Worm (Caenorhabditis elegans) whole organism, young adult: ENCODE measurements around the gene dnj-13.

ENCODE experiments used
- B0035.1 ChIP-seq: sonication (generic microtip); optimal IDR thresholded peaks from 2 replicates; lab custom pipeline; 2016; ENCODE audit warnings: missing genetic modification characterization, mild to moderate bottlenecking, missing compliant biosample characterization, missing genotype, missing genetic modification reagents
- B0336.3 ChIP-seq: fragments of 200-800 bp; sonication (Bioruptor generic); IDR thresholded peaks from 2 replicates; pipeline ENCODE4 v1.3.6; 2022; ENCODE audit warnings: missing genetic modification characterization, missing compliant biosample characterization
- C06A6.2 ChIP-seq: fragments of 200-800 bp; sonication (Bioruptor generic); conservative IDR thresholded peaks from 2 replicates; pipeline ENCODE4 v1.3.6; 2022; ENCODE audit warnings: missing genetic modification characterization, missing compliant biosample characterization
- F10E7.11 ChIP-seq: sonication (generic microtip); optimal IDR thresholded peaks from 2 replicates; lab custom pipeline; 2017; ENCODE audit warnings: mild to moderate bottlenecking, missing genetic modification characterization, moderate library complexity, missing compliant biosample characterization
- F22D6.2 ChIP-seq: sonication (generic microtip); optimal IDR thresholded peaks from 2 replicates; lab custom pipeline; 2016; ENCODE audit warnings: mild to moderate bottlenecking, missing genetic modification characterization, missing compliant biosample characterization
- F23B12.7 ChIP-seq: sonication (generic microtip); optimal IDR thresholded peaks from 2 replicates; lab custom pipeline; 2017; ENCODE audit warnings: missing genetic modification characterization, mild to moderate bottlenecking, missing compliant biosample characterization, antibody characterized with exemption, moderate library complexity; ENCODE audit not compliant: insufficient read depth
- F33H1.4 ChIP-seq: fragments of 200-800 bp; sonication (Bioruptor generic); IDR thresholded peaks from 2 replicates; pipeline ENCODE4 v1.3.6; 2022; ENCODE audit warnings: missing genetic modification reagents, missing genetic modification characterization, missing compliant biosample characterization
- F49E8.2 ChIP-seq: sonication (generic microtip); optimal IDR thresholded peaks from 3 replicates; lab custom pipeline; 2017; ENCODE audit warnings: missing genetic modification characterization, mild to moderate bottlenecking, missing compliant biosample characterization, antibody characterized with exemption, moderate library complexity; ENCODE audit not compliant: insufficient read depth
- F52B5.7 ChIP-seq: sonication (generic microtip); optimal IDR thresholded peaks from 2 replicates; lab custom pipeline; 2016; ENCODE audit warnings: mild to moderate bottlenecking, missing genetic modification characterization, missing compliant biosample characterization
- K11D2.4 ChIP-seq: fragments of 200-800 bp; sonication (Bioruptor generic); IDR thresholded peaks from 2 replicates; pipeline ENCODE4 v1.3.6; 2022; ENCODE audit warnings: missing genetic modification reagents, missing genetic modification characterization, missing compliant biosample characterization
- T07F8.4 ChIP-seq: sonication (generic microtip); optimal IDR thresholded peaks from 2 replicates; lab custom pipeline; 2016; ENCODE audit warnings: mild to moderate bottlenecking, missing genetic modification characterization, moderate library complexity, missing compliant biosample characterization
- Y79H2A.3 ChIP-seq: fragments of 200-800 bp; sonication (Bioruptor generic); conservative IDR thresholded peaks from 2 replicates; pipeline ENCODE4 v1.3.6; 2022; ENCODE audit warnings: missing genetic modification reagents, missing genetic modification characterization, missing compliant biosample characterization
- Y95B8A.8 ChIP-seq: fragments of 200-800 bp; sonication (Bioruptor generic); IDR thresholded peaks from 2 replicates; pipeline ENCODE4 v1.3.6; 2022; ENCODE audit warnings: missing genetic modification reagents, missing genetic modification characterization, missing compliant biosample characterization
- atf-7 ChIP-seq: sonication (generic microtip); optimal IDR thresholded peaks from 2 replicates; lab custom pipeline; 2017; ENCODE audit warnings: mild to moderate bottlenecking, missing genetic modification characterization, missing compliant biosample characterization
- attf-3 ChIP-seq: fragments of 200-800 bp; sonication (Bioruptor generic); conservative IDR thresholded peaks from 2 replicates; pipeline ENCODE4 v1.3.6; 2022; ENCODE audit warnings: missing genetic modification reagents, missing genetic modification characterization, missing compliant biosample characterization
- cebp-2 ChIP-seq: fragments of 200-800 bp; sonication (Bioruptor generic); IDR thresholded peaks from 2 replicates; pipeline ENCODE4 v1.3.6; 2022; ENCODE audit warnings: missing genetic modification characterization, missing compliant biosample characterization
- ceh-100 ChIP-seq: fragments of 200-800 bp; sonication (Bioruptor generic); IDR thresholded peaks from 2 replicates; pipeline ENCODE4 v1.3.6; 2022; ENCODE audit warnings: missing genetic modification reagents, missing genetic modification characterization, missing compliant biosample characterization
- ceh-40 ChIP-seq: fragments of 200-800 bp; sonication (Bioruptor generic); IDR thresholded peaks from 2 replicates; pipeline ENCODE4 v1.3.6; 2022; ENCODE audit warnings: missing genetic modification characterization, missing compliant biosample characterization
- ets-4 ChIP-seq: fragments of 200-800 bp; sonication (Bioruptor generic); optimal IDR thresholded peaks from 2 replicates; lab custom pipeline; 2018; ENCODE audit warnings: mild to moderate bottlenecking, missing genetic modification characterization, missing compliant biosample characterization
- gei-17 ChIP-seq: fragments of 200-800 bp; sonication (Bioruptor generic); optimal IDR thresholded peaks from 2 replicates; lab custom pipeline; 2018; ENCODE audit warnings: mild to moderate bottlenecking, missing genetic modification characterization, missing compliant biosample characterization
- hmg-20 ChIP-seq: fragments of 200-800 bp; sonication (Bioruptor generic); IDR thresholded peaks from 2 replicates; pipeline ENCODE4 v1.3.6; 2022; ENCODE audit warnings: missing genetic modification reagents, missing genetic modification characterization, missing compliant biosample characterization
- hsf-1 ChIP-seq: fragments of 200-800 bp; sonication (Bioruptor generic); IDR thresholded peaks from 2 replicates; pipeline ENCODE4 v1.3.6; 2022; ENCODE audit warnings: missing genetic modification reagents, missing genetic modification characterization, missing compliant biosample characterization
- lag-1 ChIP-seq: fragments of 200-800 bp; sonication (Bioruptor generic); IDR thresholded peaks from 2 replicates; pipeline ENCODE4 v1.3.6; 2022; ENCODE audit warnings: missing genetic modification reagents, missing genetic modification characterization, missing compliant biosample characterization
- let-607 ChIP-seq, 2 experiments: fragments of 200-800 bp in 1 of 2; sonication (Bioruptor generic) in 1 of 2; sonication (generic microtip) in 1 of 2; optimal IDR thresholded peaks; 2 replicates each; lab custom pipeline; 2016 to 2018; ENCODE audit warnings: mild to moderate bottlenecking in 2 of 2, missing compliant biosample characterization in 2 of 2, missing genetic modification characterization in 2 of 2, moderate library complexity in 2 of 2, missing genotype in 1 of 2
- lin-40 ChIP-seq: sonication (generic microtip); optimal IDR thresholded peaks from 2 replicates; lab custom pipeline; 2016; ENCODE audit warnings: missing genetic modification characterization, mild to moderate bottlenecking, missing compliant biosample characterization, missing genotype, missing genetic modification reagents
- lsl-1 ChIP-seq: fragments of 200-800 bp; sonication (Bioruptor generic); optimal IDR thresholded peaks from 2 replicates; lab custom pipeline; 2018; ENCODE audit warnings: mild to moderate bottlenecking, missing genetic modification characterization, moderate library complexity, missing compliant biosample characterization
- madf-10 ChIP-seq: sonication (generic microtip); optimal IDR thresholded peaks from 2 replicates; lab custom pipeline; 2016; ENCODE audit warnings: mild to moderate bottlenecking, missing genetic modification characterization, missing compliant biosample characterization
- madf-3 ChIP-seq: fragments of 200-800 bp; sonication (Bioruptor generic); IDR thresholded peaks from 2 replicates; pipeline ENCODE4 v1.3.6; 2022; ENCODE audit warnings: missing genetic modification reagents, missing genetic modification characterization, missing compliant biosample characterization
- madf-6 ChIP-seq: fragments of 200-800 bp; sonication (Bioruptor generic); IDR thresholded peaks from 2 replicates; pipeline ENCODE4 v1.3.6; 2022; ENCODE audit warnings: missing genetic modification reagents, missing genetic modification characterization, missing compliant biosample characterization
- madf-8 ChIP-seq: fragments of 200-800 bp; sonication (Bioruptor generic); conservative IDR thresholded peaks from 2 replicates; pipeline ENCODE4 v1.3.6; 2022; ENCODE audit warnings: missing genetic modification reagents, missing genetic modification characterization, missing compliant biosample characterization
- mcd-1 ChIP-seq: fragments of 200-800 bp; sonication (Bioruptor generic); IDR thresholded peaks from 2 replicates; pipeline ENCODE4 v1.3.6; 2022; ENCODE audit warnings: missing genetic modification reagents, missing genetic modification characterization, missing compliant biosample characterization
- mel-28 ChIP-seq: sonication (generic microtip); optimal IDR thresholded peaks from 2 replicates; lab custom pipeline; 2016; ENCODE audit warnings: borderline replicate concordance, mild to moderate bottlenecking, missing genetic modification characterization, missing compliant biosample characterization
- mes-4 ChIP-seq: sonication (generic microtip); optimal IDR thresholded peaks from 2 replicates; lab custom pipeline; 2016; ENCODE audit warnings: missing genotype, missing genetic modification characterization, missing compliant biosample characterization
- nfyb-1 ChIP-seq: fragments of 200-800 bp; sonication (Bioruptor generic); IDR thresholded peaks from 2 replicates; pipeline ENCODE4 v1.3.6; 2022; ENCODE audit warnings: missing genetic modification reagents, missing genetic modification characterization, missing compliant biosample characterization
- nhr-80 ChIP-seq: sonication (generic microtip); optimal IDR thresholded peaks from 2 replicates; lab custom pipeline; 2016; ENCODE audit warnings: missing genetic modification characterization, missing compliant biosample characterization
- pbrm-1 ChIP-seq: fragments of 200-800 bp; sonication (Bioruptor generic); IDR thresholded peaks from 2 replicates; pipeline ENCODE4 v1.3.6; 2022; ENCODE audit warnings: missing genetic modification reagents, missing genetic modification characterization, missing compliant biosample characterization
- pha-4 ChIP-seq: fragments of 150-350 bp; sonication (generic microtip); optimal IDR thresholded peaks from 2 replicates; lab custom pipeline; 2014; ENCODE audit warnings: missing biosample characterization, missing genetic modification reagents, missing genetic modification characterization
- rcor-1 ChIP-seq: fragments of 200-800 bp; sonication (Bioruptor generic); IDR thresholded peaks from 2 replicates; pipeline ENCODE4 v1.3.6; 2022; ENCODE audit warnings: missing genetic modification reagents, missing genetic modification characterization, missing compliant biosample characterization
- repo-1 ChIP-seq: sonication (generic microtip); optimal IDR thresholded peaks from 2 replicates; lab custom pipeline; 2017; ENCODE audit warnings: mild to moderate bottlenecking, missing genetic modification characterization, missing compliant biosample characterization
- snpc-1.1 ChIP-seq: sonication (generic microtip); optimal IDR thresholded peaks from 2 replicates; lab custom pipeline; 2017; ENCODE audit warnings: missing genetic modification characterization, mild to moderate bottlenecking, missing compliant biosample characterization, antibody characterized with exemption, moderate library complexity, missing genotype, missing genetic modification reagents; ENCODE audit not compliant: insufficient read depth
- snpc-3.4 ChIP-seq: sonication (generic microtip); optimal IDR thresholded peaks from 2 replicates; lab custom pipeline; 2017; ENCODE audit warnings: missing genetic modification characterization, mild to moderate bottlenecking, missing compliant biosample characterization, antibody characterized with exemption, moderate library complexity, missing genotype, missing genetic modification reagents
- snpc-4 ChIP-seq, 5 experiments: fragments of 150-350 bp in 1 of 5; sonication (generic microtip) in 4 of 5; optimal IDR thresholded peaks; 2 replicates each; lab custom pipeline; 2014 to 2018; ENCODE audit warnings: missing genetic modification characterization in 5 of 5, missing biosample characterization in 3 of 5, antibody characterized with exemption in 2 of 5, mild to moderate bottlenecking in 2 of 5, missing compliant biosample characterization in 2 of 5, missing genotype in 2 of 5, moderate library complexity in 2 of 5, missing genetic modification reagents in 1 of 5
- tbp1 ChIP-seq: fragments of 200-800 bp; sonication (Bioruptor generic); optimal IDR thresholded peaks from 2 replicates; lab custom pipeline; 2018; ENCODE audit warnings: mild to moderate bottlenecking, missing genetic modification characterization, missing compliant biosample characterization
- unc-130 ChIP-seq: sonication (generic microtip); optimal IDR thresholded peaks from 2 replicates; lab custom pipeline; 2016; ENCODE audit warnings: missing genetic modification reagents, missing genetic modification characterization, missing compliant biosample characterization
- zim-3 ChIP-seq: sonication (generic microtip); optimal IDR thresholded peaks from 2 replicates; lab custom pipeline; 2017; ENCODE audit warnings: mild to moderate bottlenecking, missing genetic modification characterization, moderate library complexity, missing compliant biosample characterization
- ztf-26 ChIP-seq: sonication (generic microtip); optimal IDR thresholded peaks from 2 replicates; lab custom pipeline; 2017; ENCODE audit warnings: missing genetic modification characterization, missing compliant biosample characterization

Gene dnj-13

ce11 chrII:11547254-11547687, 1.8 kb downstream of the dnj-13 start, which contains the start of gene F54D5.7 (continued):
- TF ChIP-seq lag-1 (GFP tag; lab: Robert Waterston, UW), result no peak
- no peak for TF ChIP-seq pha-4 (tag; lab: Kevin White, UChicago)
- peak; percentile 39 for TF ChIP-seq F10E7.11 (tag; lab: Kevin White, UChicago)
- peak; percentile 91 for TF ChIP-seq B0336.3
- peak; percentile 62 for TF ChIP-seq B0035.1 (tag; lab: Kevin White, UChicago)
- TF ChIP-seq pbrm-1, result peak; percentile 65; the same call in 1 of the 2 replicates
- peak; percentile 57 for TF ChIP-seq nhr-80 (tag; lab: Kevin White, UChicago)
- peak; percentile 73 for TF ChIP-seq ztf-26 (tag; lab: Kevin White, UChicago)
- TF ChIP-seq F22D6.2 (tag; lab: Kevin White, UChicago), result peak; percentile 11
- TF ChIP-seq gei-17 (GFP tag; lab: Kevin White, UChicago), result peak; percentile 49
- TF ChIP-seq F33H1.4 (GFP tag; lab: Robert Waterston, UW), result peak; percentile 40; the same call in 1 of the 2 replicates
- TF ChIP-seq zim-3 (tag; lab: Kevin White, UChicago), result peak; percentile 34
- no peak for TF ChIP-seq unc-130
- TF ChIP-seq atf-7 (tag; lab: Kevin White, UChicago), result peak; percentile 59
- peak; percentile 84; the same call in 1 of the 2 replicates for TF ChIP-seq nfyb-1 (GFP tag; lab: Robert Waterston, UW)
- TF ChIP-seq madf-3 (GFP tag; lab: Robert Waterston, UW), result 0 out of 2 replicates have a peak, but pooled peaks have one; percentile 32
- peak; percentile 74 for TF ChIP-seq hsf-1 (GFP tag; lab: Robert Waterston, UW)
- peak; percentile 60 for TF ChIP-seq tbp1 (GFP tag; lab: Kevin White, UChicago)
- TF ChIP-seq T07F8.4 (tag; lab: Kevin White, UChicago), result peak; percentile 22
- peak; percentile 75 for TF ChIP-seq mcd-1 (GFP tag; lab: Robert Waterston, UW)
- TF ChIP-seq mel-28 (tag; lab: Kevin White, UChicago), result peak; percentile 26
- peak; percentile 21 for TF ChIP-seq lin-40
- peak; percentile 49 for TF ChIP-seq ceh-100 (GFP tag; lab: Robert Waterston, UW)
- TF ChIP-seq madf-8 (GFP tag; lab: Robert Waterston, UW), result no peak
- TF ChIP-seq F23B12.7 (tag; lab: Kevin White, UChicago), result peak; percentile 35
- peak; percentile 85 for TF ChIP-seq cebp-2 (GFP tag; lab: Robert Waterston, UW)
- no peak for TF ChIP-seq Y79H2A.3 (GFP tag; lab: Robert Waterston, UW)
- TF ChIP-seq hmg-20, result peak; percentile 65
- TF ChIP-seq mes-4 (tag; lab: Kevin White, UChicago), result no peak
- 0 out of 2 replicates have a peak, but pooled peaks have one; percentile 21 for TF ChIP-seq ceh-40 (GFP tag; lab: Robert Waterston, UW)
- TF ChIP-seq attf-3 (GFP tag; lab: Robert Waterston, UW), result 0 out of 2 replicates have a peak, but pooled peaks have one; percentile 35
- TF ChIP-seq repo-1, result peak; percentile 81
- TF ChIP-seq let-607 (tag; optimal IDR thresholded peaks at IDR 0.05; lab: Kevin White, UChicago), result peak in 1 of 2 experiments; percentile 26
- TF ChIP-seq lsl-1 (GFP tag; lab: Kevin White, UChicago), result peak; percentile 40
- peak; percentile 57 for TF ChIP-seq madf-6 (GFP tag; lab: Robert Waterston, UW)
- TF ChIP-seq snpc-4 (GFP tag; optimal IDR thresholded peaks at IDR 0.05; lab: Kevin White, UChicago), result no peak
- peak in 3 of 4 experiments; percentile 25 to 64 (median 51) for TF ChIP-seq snpc-4 (tag; optimal IDR thresholded peaks at IDR 0.05; lab: Kevin White, UChicago)
- peak; percentile 70 for TF ChIP-seq snpc-3.4
- TF ChIP-seq rcor-1 (GFP tag; lab: Robert Waterston, UW), result peak; percentile 74
- peak; percentile 74 for TF ChIP-seq madf-10
- no peak for TF ChIP-seq Y95B8A.8 (GFP tag; lab: Robert Waterston, UW)
- TF ChIP-seq ets-4, result peak; percentile 96
- peak; percentile 25 for TF ChIP-seq F52B5.7 (tag; lab: Kevin White, UChicago)
- TF ChIP-seq snpc-1.1 (tag; lab: Kevin White, UChicago), result no peak
- TF ChIP-seq C06A6.2 (GFP tag; lab: Robert Waterston, UW), result 0 out of 2 replicates have a peak, but pooled peaks have one; percentile 51
- peak; percentile 52 for TF ChIP-seq F49E8.2 (tag; lab: Kevin White, UChicago)
- TF ChIP-seq K11D2.4 (GFP tag; lab: Robert Waterston, UW), result peak; percentile 60; the same call in 1 of the 2 replicates
